Fruit fly (Drosophila melanogaster) whole organism, wandering third instar larva: Measurements from ENCODE around the gene Liprin-beta.

Source experiments
- Abd-B ChIP-seq: fragments of >200 bp; optimal IDR thresholded peaks from 2 replicates; lab custom pipeline; 2017; ENCODE audit warnings: missing biosample characterization, missing genetic modification characterization
- CG32264 ChIP-seq: fragments of 200-800 bp; sonication (Bioruptor generic); optimal IDR thresholded peaks from 2 replicates; lab custom pipeline; 2016; ENCODE audit warnings: missing biosample characterization, missing genetic modification characterization
- CG9705 ChIP-seq: fragments of 200-800 bp; sonication (Bioruptor generic); optimal IDR thresholded peaks from 2 replicates; lab custom pipeline; 2018; ENCODE audit warnings: missing biosample characterization, mild to moderate bottlenecking, missing genetic modification characterization
- CrebA ChIP-seq: fragments of 200-800 bp; sonication (Bioruptor generic); optimal IDR thresholded peaks from 2 replicates; lab custom pipeline; 2016; ENCODE audit warnings: missing biosample characterization, mild to moderate bottlenecking, missing genetic modification characterization, borderline replicate concordance
- Dfd ChIP-seq: fragments of >200 bp; optimal IDR thresholded peaks from 2 replicates; lab custom pipeline; 2017; ENCODE audit warnings: missing biosample characterization, missing genetic modification characterization
- Dif ChIP-seq: fragments of 200-275, 200-300 bp; sonication (Bioruptor generic); optimal IDR thresholded peaks from 2 replicates; lab custom pipeline; 2018; ENCODE audit warnings: missing biosample characterization, missing genetic modification characterization; ENCODE audit not compliant: partially characterized antibody
- GATAd ChIP-seq: sonication (Bioruptor generic); optimal IDR thresholded peaks from 2 replicates; lab custom pipeline; 2016; ENCODE audit warnings: missing biosample characterization, missing genetic modification characterization
- HLH106 ChIP-seq: fragments of 200-800 bp; optimal IDR thresholded peaks from 3 replicates; lab custom pipeline; 2019; ENCODE audit warnings: missing biosample characterization, mild to moderate bottlenecking, missing genetic modification characterization, moderate library complexity
- Hnf4 ChIP-seq: fragments of 200-800 bp; sonication (Bioruptor generic); optimal IDR thresholded peaks from 2 replicates; lab custom pipeline; 2016; ENCODE audit warnings: missing biosample characterization, mild to moderate bottlenecking, missing genetic modification characterization
- Hr78 ChIP-seq: fragments of >200 bp; optimal IDR thresholded peaks from 2 replicates; lab custom pipeline; 2017; ENCODE audit warnings: missing biosample characterization, missing genetic modification characterization
- Hr83 ChIP-seq: fragments of 200-300 bp; sonication (Bioruptor generic); optimal IDR thresholded peaks from 2 replicates; lab custom pipeline; 2016; ENCODE audit warnings: missing biosample characterization, mild to moderate bottlenecking, missing genetic modification characterization, moderate library complexity; ENCODE audit not compliant: poor library complexity, severe bottlenecking
- Jra ChIP-seq: sonication (Bioruptor generic); optimal IDR thresholded peaks from 2 replicates; lab custom pipeline; 2016; ENCODE audit warnings: missing biosample characterization, missing genetic modification characterization
- Mio ChIP-seq: sonication (Bioruptor generic); optimal IDR thresholded peaks from 2 replicates; lab custom pipeline; 2016; ENCODE audit warnings: missing biosample characterization, missing genetic modification characterization
- Myc ChIP-seq: fragments of >200 bp; optimal IDR thresholded peaks from 2 replicates; lab custom pipeline; 2017
- N ChIP-seq: fragments of >200 bp; optimal IDR thresholded peaks from 2 replicates; lab custom pipeline; 2018; ENCODE audit warnings: missing biosample characterization, missing external identifiers, missing genetic modification characterization
- OdsH ChIP-seq: fragments of 200-800 bp; sonication (Bioruptor generic); optimal IDR thresholded peaks from 2 replicates; lab custom pipeline; 2016; ENCODE audit warnings: missing biosample characterization, mild to moderate bottlenecking, missing genetic modification characterization
- Rel ChIP-seq, 2 experiments: fragments of 200-800 bp; sonication (Bioruptor generic) in 1 of 2; optimal IDR thresholded peaks; 2 replicates in 1 of 2; 3 replicates in 1 of 2; lab custom pipeline; 2016 to 2019; ENCODE audit warnings: mild to moderate bottlenecking in 2 of 2, missing biosample characterization in 2 of 2, missing genetic modification characterization in 2 of 2, moderate library complexity in 1 of 2
- Sp1 ChIP-seq: fragments of 200-800 bp; sonication (Bioruptor generic); optimal IDR thresholded peaks from 3 replicates; lab custom pipeline; 2019; ENCODE audit warnings: missing biosample characterization, mild to moderate bottlenecking, missing genetic modification characterization, moderate library complexity
- Vsx2 ChIP-seq: fragments of 200-300, 225-300 bp; sonication (Bioruptor generic); optimal IDR thresholded peaks from 2 replicates; lab custom pipeline; 2018; ENCODE audit warnings: missing biosample characterization, missing genetic modification characterization; ENCODE audit not compliant: partially characterized antibody
- br ChIP-seq: fragments of 200-800 bp; sonication (Bioruptor generic); optimal IDR thresholded peaks from 2 replicates; lab custom pipeline; 2016; ENCODE audit warnings: missing biosample characterization, missing genetic modification characterization
- brk ChIP-seq: fragments of 200-800 bp; sonication (Bioruptor generic); optimal IDR thresholded peaks from 2 replicates; lab custom pipeline; 2016; ENCODE audit warnings: missing biosample characterization, mild to moderate bottlenecking, missing genetic modification characterization
- dl ChIP-seq, 2 experiments: fragments of 175-275, 200-275 bp in 1 of 2; fragments of 200-275 bp in 1 of 2; sonication (Bioruptor generic); optimal IDR thresholded peaks; lab custom pipeline; 2018; ENCODE audit warnings: mild to moderate bottlenecking in 2 of 2, missing biosample characterization in 2 of 2, missing genetic modification characterization in 2 of 2, moderate library complexity in 2 of 2; ENCODE audit not compliant: partially characterized antibody in 2 of 2, insufficient read depth in 1 of 2
- dmrt93B ChIP-seq: fragments of 200-800 bp; sonication (Bioruptor generic); optimal IDR thresholded peaks from 2 replicates; lab custom pipeline; 2018; ENCODE audit warnings: missing biosample characterization, mild to moderate bottlenecking, missing genetic modification characterization
- dsf ChIP-seq: sonication (Bioruptor generic); optimal IDR thresholded peaks from 2 replicates; lab custom pipeline; 2016; ENCODE audit warnings: missing biosample characterization, missing genetic modification characterization, borderline replicate concordance
- ey ChIP-seq: fragments of 200-800 bp; sonication (Bioruptor generic); optimal IDR thresholded peaks from 2 replicates; lab custom pipeline; 2016; ENCODE audit warnings: missing biosample characterization, missing genetic modification characterization
- foxo ChIP-seq, 2 experiments: fragments of 200-800 bp; sonication (Bioruptor generic); optimal IDR thresholded peaks; 2 replicates in 1 of 2; 3 replicates in 1 of 2; lab custom pipeline; 2016 to 2017; ENCODE audit warnings: missing biosample characterization in 2 of 2, missing genetic modification characterization in 2 of 2
- fru ChIP-seq: fragments of 200-800 bp; sonication (Bioruptor generic); optimal IDR thresholded peaks from 3 replicates; lab custom pipeline; 2016; ENCODE audit warnings: missing biosample characterization, mild to moderate bottlenecking, missing genetic modification characterization
- h ChIP-seq: fragments of 200-800 bp; sonication (Bioruptor generic); optimal IDR thresholded peaks from 3 replicates; lab custom pipeline; 2016; ENCODE audit warnings: missing biosample characterization, mild to moderate bottlenecking, missing genetic modification characterization
- jim ChIP-seq: fragments of 175-275, 200-325 bp; sonication (Bioruptor generic); optimal IDR thresholded peaks from 2 replicates; lab custom pipeline; 2016; ENCODE audit warnings: missing biosample characterization, mild to moderate bottlenecking, missing genetic modification characterization
- lola ChIP-seq: fragments of >200 bp; optimal IDR thresholded peaks from 2 replicates; lab custom pipeline; 2017; ENCODE audit warnings: missing biosample characterization, missing genetic modification characterization
- pan ChIP-seq: fragments of >200 bp; optimal IDR thresholded peaks from 2 replicates; lab custom pipeline; 2017
- psq ChIP-seq: fragments of 200-800 bp; sonication (Bioruptor generic); optimal IDR thresholded peaks from 3 replicates; lab custom pipeline; 2017; ENCODE audit warnings: missing biosample characterization, mild to moderate bottlenecking, missing genetic modification characterization, moderate library complexity
- rgr ChIP-seq: fragments of 200-800 bp; sonication (Bioruptor generic); optimal IDR thresholded peaks from 3 replicates; lab custom pipeline; 2016; ENCODE audit warnings: missing biosample characterization, mild to moderate bottlenecking, missing genetic modification characterization
- sage ChIP-seq: fragments of 200-800 bp; sonication (Bioruptor generic); optimal IDR thresholded peaks from 2 replicates; lab custom pipeline; 2016; ENCODE audit warnings: missing biosample characterization, mild to moderate bottlenecking, missing genetic modification characterization
- sv ChIP-seq: fragments of 200-800 bp; sonication (Bioruptor generic); optimal IDR thresholded peaks from 3 replicates; lab custom pipeline; 2016; ENCODE audit warnings: missing biosample characterization, missing genetic modification characterization
- tai ChIP-seq: sonication (Bioruptor generic); optimal IDR thresholded peaks from 2 replicates; lab custom pipeline; 2016; ENCODE audit warnings: missing biosample characterization, missing genetic modification characterization
- usp ChIP-seq: fragments of >200 bp; optimal IDR thresholded peaks from 2 replicates; lab custom pipeline; 2017; ENCODE audit warnings: missing biosample characterization, missing genetic modification characterization
- woc ChIP-seq: sonication (Bioruptor generic); optimal IDR thresholded peaks from 2 replicates; lab custom pipeline; 2016; ENCODE audit warnings: missing biosample characterization, mild to moderate bottlenecking, missing genetic modification characterization

Gene Liprin-beta

dm6 chr3L:13477453-13478184, 35.4 kb upstream of the Liprin-beta start, which contains the start of gene stv:
TSS of gene stv (plus strand) at chr3L:13477541.
- TF ChIP-seq Rel (GFP tag; optimal IDR thresholded peaks at IDR 0.05; lab: Kevin White, UChicago) = no peak
- TF ChIP-seq Rel (tag; optimal IDR thresholded peaks at IDR 0.05; lab: Kevin White, UChicago) = peak; percentile 66
- TF ChIP-seq h (GFP tag; lab: Kevin White, UChicago) = peak; percentile 12
- TF ChIP-seq jim (GFP tag; lab: Kevin White, UChicago) = peak; percentile 73
- TF ChIP-seq HLH106 (tag; lab: Kevin White, UChicago) = peak; percentile 2
- no peak for TF ChIP-seq Myc (lab: Kevin White, UChicago)
- TF ChIP-seq Dfd (GFP tag; lab: Kevin White, UChicago) = peak; percentile 72
- TF ChIP-seq br (GFP tag; lab: Kevin White, UChicago) = no peak
- no peak for TF ChIP-seq lola
- no peak for TF ChIP-seq sv (GFP tag; lab: Kevin White, UChicago)

DNA sequence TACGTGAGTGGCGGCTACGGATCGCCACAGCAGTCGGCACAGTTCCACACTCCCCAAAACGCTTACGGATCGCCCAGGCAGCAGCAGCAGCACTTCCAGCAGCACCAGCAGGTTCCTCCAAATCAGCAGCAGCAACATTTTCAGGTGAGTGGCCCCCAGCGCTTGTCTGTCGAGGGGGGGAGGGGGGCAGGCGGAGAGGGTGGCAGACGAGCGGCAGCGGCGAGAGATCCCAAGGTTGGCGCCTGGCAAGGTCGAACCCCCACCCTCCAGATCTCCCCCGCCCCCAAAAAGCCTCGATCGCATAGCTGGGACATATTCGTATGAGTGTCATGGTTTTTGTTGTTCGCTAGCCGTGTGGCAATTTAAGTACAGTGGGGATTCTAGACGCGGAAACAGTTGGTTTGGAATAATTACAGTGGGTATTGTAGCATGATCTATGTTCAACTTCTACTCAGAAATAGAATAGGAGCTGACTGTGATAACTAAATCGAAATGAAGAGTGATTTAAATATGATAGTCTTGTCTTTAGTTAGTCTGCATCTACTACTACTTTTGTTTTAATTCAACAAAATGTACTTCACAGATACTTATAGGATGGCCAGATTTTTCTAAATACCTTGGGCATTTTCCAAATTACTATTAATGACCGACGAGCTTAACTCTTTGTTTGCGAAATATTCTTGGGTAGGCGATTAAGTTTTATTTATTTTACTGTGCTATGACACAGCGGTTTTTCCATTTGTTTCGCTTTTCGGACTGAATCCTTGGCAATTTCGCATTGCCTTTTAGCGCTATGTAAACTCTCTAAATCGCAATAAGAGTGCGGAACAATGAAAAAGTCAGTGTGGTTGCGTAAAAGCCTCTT, 34.5 kb upstream of the Liprin-beta start:
- no peak for TF ChIP-seq Hr83
- no peak for TF ChIP-seq CrebA (GFP tag; lab: Kevin White, UChicago)
- no peak for TF ChIP-seq Hnf4 (GFP tag; lab: Kevin White, UChicago)
- TF ChIP-seq Jra (GFP tag; lab: Kevin White, UChicago) = no peak
- TF ChIP-seq jim (GFP tag; lab: Kevin White, UChicago) = no peak
- no peak for TF ChIP-seq tai (GFP tag; lab: Kevin White, UChicago)
- peak; percentile 33 for TF ChIP-seq h (GFP tag; lab: Kevin White, UChicago)
- TF ChIP-seq Mio (GFP tag; lab: Kevin White, UChicago) = no peak
- TF ChIP-seq dmrt93B (GFP tag; lab: Kevin White, UChicago) = no peak
- TF ChIP-seq HLH106 (tag; lab: Kevin White, UChicago) = peak; percentile 23
- TF ChIP-seq Abd-B (GFP tag; lab: Kevin White, UChicago) = no peak
- no peak for TF ChIP-seq Rel (GFP tag; optimal IDR thresholded peaks at IDR 0.05; lab: Kevin White, UChicago)
- no peak for TF ChIP-seq Rel (tag; optimal IDR thresholded peaks at IDR 0.05; lab: Kevin White, UChicago)
- TF ChIP-seq usp (GFP tag; lab: Kevin White, UChicago) = no peak
- TF ChIP-seq GATAd (GFP tag; lab: Kevin White, UChicago) = no peak
- TF ChIP-seq psq (GFP tag; lab: Kevin White, UChicago) = no peak
- TF ChIP-seq Myc (lab: Kevin White, UChicago) = no peak
- TF ChIP-seq Sp1 = no peak
- TF ChIP-seq foxo (GFP tag; optimal IDR thresholded peaks at IDR 0.05; lab: Kevin White, UChicago) = peak in 1 of 2 experiments; percentile 43
- no peak for TF ChIP-seq woc
- no peak for TF ChIP-seq dsf
- TF ChIP-seq dl (GFP tag; optimal IDR thresholded peaks at IDR 0.05; lab: Kevin White, UChicago; ENCODE audit: insufficient read depth in 1 of 2, partially characterized antibody in 2 of 2) = no peak
- no peak for TF ChIP-seq Hr78 (GFP tag; lab: Kevin White, UChicago)
- TF ChIP-seq fru (GFP tag; lab: Kevin White, UChicago) = peak; percentile 34
- TF ChIP-seq sage (GFP tag; lab: Kevin White, UChicago) = no peak
- TF ChIP-seq ey = peak; percentile 32
- no peak for TF ChIP-seq sv (GFP tag; lab: Kevin White, UChicago)
- TF ChIP-seq N (GFP tag; lab: Kevin White, UChicago) = no peak
- TF ChIP-seq Dfd (GFP tag; lab: Kevin White, UChicago) = peak; percentile 32
- peak; percentile 10 for TF ChIP-seq rgr (GFP tag; lab: Kevin White, UChicago)
- TF ChIP-seq OdsH = no peak
- TF ChIP-seq CG32264 (GFP tag; lab: Kevin White, UChicago) = no peak
- no peak for TF ChIP-seq Dif (GFP tag; lab: Kevin White, UChicago)
- TF ChIP-seq br (GFP tag; lab: Kevin White, UChicago) = no peak
- no peak for TF ChIP-seq CG9705 (GFP tag; lab: Kevin White, UChicago)
- TF ChIP-seq brk (GFP tag; lab: Kevin White, UChicago) = no peak
- TF ChIP-seq Vsx2 = no peak
- TF ChIP-seq lola = no peak
- no peak for TF ChIP-seq pan (lab: Kevin White, UChicago)
